Worm (Caenorhabditis elegans): ENCODE measurements around the gene cyp-35D1.

- TF ChIP-seq ama-1 (optimal IDR thresholded peaks at IDR 0.05) = no peak
- no peak for TF ChIP-seq hnd-1 (tag; optimal IDR thresholded peaks at IDR 0.05)
- TF ChIP-seq tbx-37 (GFP tag; conservative IDR thresholded peaks at IDR 0.05) = no peak
- TF ChIP-seq hmg-4 (GFP tag; optimal IDR thresholded peaks at IDR 0.05) = no peak
- no peak for TF ChIP-seq flt-1 (GFP tag; IDR thresholded peaks at IDR 0.05)
- no peak for TF ChIP-seq F13C5.2 (tag; optimal IDR thresholded peaks at IDR 0.05)
These were observed 22.0 kb upstream of the cyp-35D1 start for ce11 chrV:16047052-16047451.
